Worm (Caenorhabditis elegans): ENCODE results near the gene bath-44.

Gene bath-44

DNA sequence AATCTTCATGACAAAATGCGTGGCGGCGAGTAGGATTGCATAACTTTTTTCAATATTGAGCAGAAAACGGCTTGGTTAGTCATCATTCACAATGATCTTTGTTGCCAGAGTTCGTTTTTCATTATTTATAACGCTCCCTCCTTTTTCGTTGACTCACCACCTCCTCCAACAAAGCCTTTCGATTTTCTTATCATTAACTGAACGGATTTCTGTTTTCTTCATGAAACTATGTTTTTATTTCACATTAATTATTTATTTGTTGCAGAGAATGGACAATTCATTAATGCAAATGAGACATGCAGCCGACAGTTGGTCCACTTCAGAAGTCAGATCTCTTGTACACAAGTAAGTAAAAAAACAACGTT lies at the start of gene bath-44:
Gene bath-44 (plus strand): TSS at position 266 of the 365 bp plus-strand sequence.
- TF ChIP-seq lin-13 (tag; optimal IDR thresholded peaks at IDR 0.05): no peak
- no peak for TF ChIP-seq nhr-237 (tag; optimal IDR thresholded peaks at IDR 0.05)
- TF ChIP-seq elt-3 (tag; optimal IDR thresholded peaks at IDR 0.05): no peak
- no peak for TF ChIP-seq mep-1 (tag; optimal IDR thresholded peaks at IDR 0.05)
- no peak for TF ChIP-seq ham-2 (GFP tag; optimal IDR thresholded peaks at IDR 0.05)
- no peak for TF ChIP-seq hlh-1 (tag; optimal IDR thresholded peaks at IDR 0.05)
- TF ChIP-seq tbx-8 (GFP tag; optimal IDR thresholded peaks at IDR 0.05): no peak
- no peak for TF ChIP-seq M03D4.4 (tag; optimal IDR thresholded peaks at IDR 0.05)
- TF ChIP-seq mls-2 (tag; optimal IDR thresholded peaks at IDR 0.05): no peak
- TF ChIP-seq unc-39 (tag; optimal IDR thresholded peaks at IDR 0.05): no peak
- no peak for TF ChIP-seq snpc-4 (tag; optimal IDR thresholded peaks at IDR 0.05)
- TF ChIP-seq cnd-1 (tag; optimal IDR thresholded peaks at IDR 0.05): no peak
- no peak for TF ChIP-seq ceh-83 (GFP tag; optimal IDR thresholded peaks at IDR 0.05)
- no peak for TF ChIP-seq drap-1 (GFP tag; optimal IDR thresholded peaks at IDR 0.05)
- no peak for TF ChIP-seq bed-3 (GFP tag; optimal IDR thresholded peaks at IDR 0.05)
- no peak for TF ChIP-seq ceh-39 (tag; optimal IDR thresholded peaks at IDR 0.05)
- TF ChIP-seq nhr-12 (tag; optimal IDR thresholded peaks at IDR 0.05): no peak
- no peak for TF ChIP-seq ceh-43 (GFP tag; optimal IDR thresholded peaks at IDR 0.05)
- no peak for TF ChIP-seq elt-1 (tag; optimal IDR thresholded peaks at IDR 0.05; ENCODE audit: borderline replicate concordance, insufficient read depth)
- no peak for TF ChIP-seq zip-8 (tag; optimal IDR thresholded peaks at IDR 0.05)

DNA sequence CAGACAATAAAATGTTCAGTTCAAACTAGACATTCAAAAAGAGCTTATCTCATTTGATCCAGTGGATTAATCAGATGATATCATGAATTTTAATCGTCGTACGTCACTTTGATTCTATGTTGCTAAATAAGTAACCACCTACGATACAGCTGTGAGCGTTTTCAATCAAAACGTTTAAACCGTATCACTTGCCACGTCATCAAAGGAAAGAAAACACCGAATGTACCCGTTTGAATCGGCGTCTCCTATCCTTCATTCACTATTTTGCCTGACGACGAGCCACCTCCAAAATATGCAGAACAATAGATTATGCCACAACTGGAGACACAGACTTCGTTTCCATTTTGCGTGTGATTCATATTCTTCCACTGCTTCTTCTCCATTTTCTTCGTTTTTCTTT lies 48.9 kb upstream of the bath-44 start:
- TF ChIP-seq drap-1 (GFP tag; optimal IDR thresholded peaks at IDR 0.05) (no peak), zip-8 (tag; optimal IDR thresholded peaks at IDR 0.05) (no peak), ham-2 (GFP tag; optimal IDR thresholded peaks at IDR 0.05) (no peak), unc-39 (tag; optimal IDR thresholded peaks at IDR 0.05) (no peak), ces-1 (GFP tag; optimal IDR thresholded peaks at IDR 0.05) (no peak), ceh-43 (GFP tag; optimal IDR thresholded peaks at IDR 0.05) (no peak)

ce11 chrII:7348063-7348462 lies 46.7 kb upstream of the bath-44 start:
- TF ChIP-seq ham-2 (GFP tag; optimal IDR thresholded peaks at IDR 0.05) (no peak), lin-13 (tag; optimal IDR thresholded peaks at IDR 0.05) (no peak), mab-5 (tag; optimal IDR thresholded peaks at IDR 0.05) (no peak), M03D4.4 (tag; optimal IDR thresholded peaks at IDR 0.05) (no peak), nhr-28 (tag; optimal IDR thresholded peaks at IDR 0.05) (no peak), zip-8 (tag; optimal IDR thresholded peaks at IDR 0.05) (no peak), hlh-1 (tag; optimal IDR thresholded peaks at IDR 0.05) (no peak), elt-1 (tag; optimal IDR thresholded peaks at IDR 0.05; ENCODE audit: borderline replicate concordance, insufficient read depth) (no peak), ztf-11 (tag; optimal IDR thresholded peaks at IDR 0.05) (no peak), sptf-1 (tag; optimal IDR thresholded peaks at IDR 0.05) (no peak), nhr-2 (tag; optimal IDR thresholded peaks at IDR 0.05) (no peak), lsy-2 (tag; optimal IDR thresholded peaks at IDR 0.05) (no peak), mep-1 (tag; optimal IDR thresholded peaks at IDR 0.05) (no peak), cnd-1 (tag; optimal IDR thresholded peaks at IDR 0.05) (no peak), elt-3 (tag; optimal IDR thresholded peaks at IDR 0.05) (no peak), ceh-83 (GFP tag; optimal IDR thresholded peaks at IDR 0.05) (no peak)

- TF ChIP-seq ceh-43 (GFP tag; optimal IDR thresholded peaks at IDR 0.05) (no peak), nhr-2 (tag; optimal IDR thresholded peaks at IDR 0.05) (peak; percentile 10)
Observed at ce11 chrII:7352507-7352906, 42.2 kb upstream of the bath-44 start, which contains the start of gene hsp-4. Gene hsp-4 (minus strand): TSS chrII:7352645.

DNA sequence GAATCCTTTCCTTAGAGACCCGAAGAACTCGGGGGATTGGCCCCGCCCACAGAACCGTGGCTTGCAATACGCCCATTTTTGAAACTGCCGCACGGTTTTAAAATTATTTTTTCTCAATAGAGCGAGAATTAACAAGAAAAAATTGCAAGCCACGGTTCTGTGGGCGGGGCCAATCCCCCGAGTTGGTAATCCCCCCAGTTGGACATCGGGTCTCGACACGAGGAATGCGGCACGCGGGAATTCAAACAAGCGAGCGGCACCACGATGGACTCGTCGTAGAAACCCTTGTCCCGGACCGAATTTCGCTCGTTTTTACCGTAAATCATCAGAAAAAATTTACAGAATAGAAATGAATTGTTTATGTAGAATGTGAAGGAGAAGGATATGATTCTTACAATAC lies 41.7 kb upstream of the bath-44 start:
- TF ChIP-seq hlh-1 (tag; optimal IDR thresholded peaks at IDR 0.05) (no peak), sptf-1 (tag; optimal IDR thresholded peaks at IDR 0.05) (no peak), ceh-83 (GFP tag; optimal IDR thresholded peaks at IDR 0.05) (no peak), M03D4.4 (tag; optimal IDR thresholded peaks at IDR 0.05) (no peak), bed-3 (GFP tag; optimal IDR thresholded peaks at IDR 0.05) (no peak), drap-1 (GFP tag; optimal IDR thresholded peaks at IDR 0.05) (no peak), ztf-11 (tag; optimal IDR thresholded peaks at IDR 0.05) (no peak)

DNA sequence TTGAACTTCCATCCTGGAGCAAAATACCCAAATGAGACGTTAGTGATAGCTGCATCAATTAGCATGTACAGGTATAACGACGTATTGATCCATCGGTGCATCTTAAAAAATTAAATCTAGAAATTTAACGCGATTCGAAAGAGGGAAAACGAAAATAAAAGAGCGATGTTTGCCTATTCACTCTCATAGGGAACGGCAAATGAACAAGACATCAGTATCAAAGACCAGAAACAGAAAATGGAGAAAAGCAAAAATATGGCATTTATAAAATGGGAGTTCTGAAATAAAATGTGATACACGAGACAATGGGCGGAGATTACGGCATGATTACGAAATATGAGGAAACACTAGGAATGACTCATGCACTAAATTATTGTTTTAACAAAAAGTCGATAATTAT lies 38.4 kb upstream of the bath-44 start, which contains the start of gene haf-2:
Gene haf-2 (minus strand): TSS at position 101 of the 400 bp plus-strand sequence.
- TF ChIP-seq ztf-11 (tag; optimal IDR thresholded peaks at IDR 0.05) (no peak), unc-120 (tag; optimal IDR thresholded peaks at IDR 0.05; ENCODE audit: poor library complexity, severe bottlenecking) (no peak), ceh-39 (tag; optimal IDR thresholded peaks at IDR 0.05) (no peak), ces-1 (GFP tag; optimal IDR thresholded peaks at IDR 0.05) (no peak)

All from whole organism, mixed stage, embryonic.